Fruit fly (Drosophila melanogaster) whole organism, wandering third instar larva: ENCODE results near the gene ems.

Source experiments
- CG32264 ChIP-seq: fragments of 200-800 bp; sonication (Bioruptor generic); optimal IDR thresholded peaks from 2 replicates; lab custom pipeline; 2016; ENCODE audit warnings: missing biosample characterization, missing genetic modification characterization
- Hr78 ChIP-seq: fragments of >200 bp; optimal IDR thresholded peaks from 2 replicates; lab custom pipeline; 2017; ENCODE audit warnings: missing biosample characterization, missing genetic modification characterization
- Jra ChIP-seq: sonication (Bioruptor generic); optimal IDR thresholded peaks from 2 replicates; lab custom pipeline; 2016; ENCODE audit warnings: missing biosample characterization, missing genetic modification characterization
- Myc ChIP-seq: fragments of >200 bp; optimal IDR thresholded peaks from 2 replicates; lab custom pipeline; 2017
- dmrt93B ChIP-seq: fragments of 200-800 bp; sonication (Bioruptor generic); optimal IDR thresholded peaks from 2 replicates; lab custom pipeline; 2018; ENCODE audit warnings: missing biosample characterization, mild to moderate bottlenecking, missing genetic modification characterization
- dsf ChIP-seq: sonication (Bioruptor generic); optimal IDR thresholded peaks from 2 replicates; lab custom pipeline; 2016; ENCODE audit warnings: missing biosample characterization, missing genetic modification characterization, borderline replicate concordance
- foxo ChIP-seq, 2 experiments: fragments of 200-800 bp; sonication (Bioruptor generic); optimal IDR thresholded peaks; 2 replicates in 1 of 2; 3 replicates in 1 of 2; lab custom pipeline; 2016 to 2017; ENCODE audit warnings: missing biosample characterization in 2 of 2, missing genetic modification characterization in 2 of 2
- fru ChIP-seq: fragments of 200-800 bp; sonication (Bioruptor generic); optimal IDR thresholded peaks from 3 replicates; lab custom pipeline; 2016; ENCODE audit warnings: missing biosample characterization, mild to moderate bottlenecking, missing genetic modification characterization
- lola ChIP-seq: fragments of >200 bp; optimal IDR thresholded peaks from 2 replicates; lab custom pipeline; 2017; ENCODE audit warnings: missing biosample characterization, missing genetic modification characterization
- sv ChIP-seq: fragments of 200-800 bp; sonication (Bioruptor generic); optimal IDR thresholded peaks from 3 replicates; lab custom pipeline; 2016; ENCODE audit warnings: missing biosample characterization, missing genetic modification characterization
- usp ChIP-seq: fragments of >200 bp; optimal IDR thresholded peaks from 2 replicates; lab custom pipeline; 2017; ENCODE audit warnings: missing biosample characterization, missing genetic modification characterization

DNA sequence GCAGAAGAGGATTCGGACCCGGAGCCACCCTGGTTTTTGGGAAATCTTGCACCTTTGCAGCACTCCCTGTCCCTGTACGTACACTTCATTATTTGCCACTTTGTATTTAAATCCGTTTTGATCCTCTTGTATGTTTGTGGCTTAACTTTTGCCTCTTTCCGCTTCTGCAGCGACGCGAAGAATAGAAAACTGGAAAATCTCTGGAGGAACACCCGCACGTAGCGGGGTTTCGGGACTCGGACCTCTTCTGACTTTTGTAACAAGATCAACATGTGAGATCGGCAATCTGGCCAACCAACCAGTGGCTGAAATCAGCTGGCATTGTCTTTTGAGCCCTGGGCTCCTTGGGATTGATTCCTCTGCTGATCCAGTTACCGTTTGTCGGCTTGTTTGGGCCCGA lies 6.9 kb upstream of the ems start:
- TF ChIP-seq fru (GFP tag; lab: Kevin White, UChicago): no peak
- TF ChIP-seq usp: no peak
- TF ChIP-seq Myc (lab: Kevin White, UChicago): no peak
- no peak for TF ChIP-seq foxo (GFP tag; optimal IDR thresholded peaks at IDR 0.05; lab: Kevin White, UChicago)
- TF ChIP-seq lola (GFP tag; lab: Kevin White, UChicago): no peak
- no peak for TF ChIP-seq Hr78 (GFP tag; lab: Kevin White, UChicago)
- TF ChIP-seq CG32264: no peak
- no peak for TF ChIP-seq sv (GFP tag; lab: Kevin White, UChicago)
- TF ChIP-seq dmrt93B (GFP tag; lab: Kevin White, UChicago): no peak
- TF ChIP-seq dsf (GFP tag; lab: Kevin White, UChicago): no peak
- TF ChIP-seq Jra (GFP tag; lab: Kevin White, UChicago): no peak
